Fruit fly (Drosophila melanogaster) whole organism, adult: ENCODE data around the gene Ts.
A peak's percentile ranks its signal among the peaks of the same experiment; 100 is the strongest.

ENCODE experiments used
- CG1620 ChIP-seq: fragments of 200-800 bp; sonication (Bioruptor generic); optimal IDR thresholded peaks from 2 replicates; lab custom pipeline; 2016; ENCODE audit warnings: missing biosample characterization, missing genetic modification characterization
- CG33017 ChIP-seq: fragments of 200-800 bp; sonication (Bioruptor generic); optimal IDR thresholded peaks from 2 replicates; lab custom pipeline; 2018; ENCODE audit warnings: missing biosample characterization, mild to moderate bottlenecking, missing genetic modification characterization, moderate library complexity
- CG7045 ChIP-seq: fragments of 200-800 bp; sonication (Bioruptor generic); optimal IDR thresholded peaks from 2 replicates; lab custom pipeline; 2017; ENCODE audit warnings: missing biosample characterization, mild to moderate bottlenecking, missing genetic modification characterization
- CG7101 ChIP-seq: fragments of 200-800 bp; sonication (Bioruptor generic); optimal IDR thresholded peaks from 2 replicates; lab custom pipeline; 2018; ENCODE audit warnings: missing biosample characterization, mild to moderate bottlenecking, missing genetic modification characterization, moderate library complexity
- Crg-1 ChIP-seq: fragments of 200-800 bp; sonication (Bioruptor generic); optimal IDR thresholded peaks from 2 replicates; lab custom pipeline; 2016; ENCODE audit warnings: missing biosample characterization, missing genetic modification characterization
- Mnt ChIP-seq: fragments of 200-800 bp; sonication (Bioruptor generic); optimal IDR thresholded peaks from 2 replicates; lab custom pipeline; 2016; ENCODE audit warnings: missing biosample characterization, mild to moderate bottlenecking, missing genetic modification characterization
- cic ChIP-seq: fragments of 200-800 bp; sonication (Bioruptor generic); optimal IDR thresholded peaks from 2 replicates; lab custom pipeline; 2017; ENCODE audit warnings: missing biosample characterization, mild to moderate bottlenecking, missing genetic modification characterization, moderate library complexity
- cnc ChIP-seq, 2 experiments: fragments of >200 bp; optimal IDR thresholded peaks; 2 replicates each; lab custom pipeline; 2017
- kay ChIP-seq: fragments of 200-800 bp; sonication (Bioruptor generic); peaks from one replicate; lab custom pipeline; 2016; ENCODE audit warnings: missing biosample characterization, missing genetic modification characterization, borderline replicate concordance

DNA sequence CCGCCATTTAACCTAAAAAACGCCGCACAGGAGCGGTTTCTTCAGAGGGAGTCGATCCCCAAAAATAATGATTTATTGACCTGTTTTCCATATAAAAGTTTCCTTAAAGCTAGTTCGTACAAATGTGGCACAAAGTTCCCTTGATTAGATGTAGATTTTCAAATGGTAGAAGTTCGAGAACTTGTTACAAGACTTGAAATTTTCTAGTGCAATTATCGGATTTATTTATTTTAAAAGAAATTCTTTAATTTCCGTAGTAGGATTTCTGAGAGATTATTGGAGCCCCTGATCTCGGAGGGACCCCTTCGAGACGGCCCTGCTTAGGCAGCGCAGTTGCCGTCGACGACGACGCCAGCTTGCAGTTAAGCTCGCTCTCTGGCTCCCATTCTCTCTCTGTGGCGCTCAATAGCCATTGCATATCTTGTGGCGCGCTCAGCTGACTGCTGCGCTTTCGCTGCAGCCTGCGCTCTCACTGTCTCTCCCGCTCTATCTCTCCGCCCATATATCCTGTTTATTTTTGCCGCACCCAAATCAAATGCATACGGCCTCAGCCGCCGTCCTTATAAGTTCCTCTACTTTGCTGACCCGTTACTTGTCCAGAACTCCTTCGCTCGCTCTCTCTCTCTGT, 11.8 kb downstream of the Ts start:
- peak; percentile 35 for TF ChIP-seq Crg-1 (GFP tag; lab: Kevin White, UChicago)
- TF ChIP-seq CG7101 (tag; lab: Kevin White, UChicago), result peak; percentile 74
- peak; percentile 89 for TF ChIP-seq CG7045 (GFP tag; lab: Kevin White, UChicago)
- peak; percentile 27 for TF ChIP-seq Mnt (GFP tag; lab: Kevin White, UChicago)
- peak; percentile 60 for TF ChIP-seq CG1620 (GFP tag; lab: Kevin White, UChicago)
- TF ChIP-seq cnc (optimal IDR thresholded peaks at IDR 0.05; lab: Kevin White, UChicago), result no peak
- TF ChIP-seq cic (GFP tag; lab: Kevin White, UChicago), result peak; percentile 44
- TF ChIP-seq kay, result no peak
- TF ChIP-seq CG33017 (tag; lab: Kevin White, UChicago), result peak; percentile 67
